Worm (Caenorhabditis elegans) whole organism, L4 larva: ENCODE data around the gene nprt-1.

Experiments used
- F37D6.2 ChIP-seq: sonication (generic microtip); optimal IDR thresholded peaks from 2 replicates; lab custom pipeline; 2016; ENCODE audit warnings: mild to moderate bottlenecking, missing genetic modification characterization, missing compliant biosample characterization
- F44E2.7 ChIP-seq: fragments of 200-800 bp; sonication (Bioruptor generic); IDR thresholded peaks from 2 replicates; pipeline ENCODE4 v2.1.2; 2022; ENCODE audit warnings: missing genetic modification characterization, missing compliant biosample characterization
- F49E8.2 ChIP-seq: sonication (generic microtip); optimal IDR thresholded peaks from 2 replicates; lab custom pipeline; 2016; ENCODE audit warnings: missing compliant biosample characterization, mild to moderate bottlenecking, missing genetic modification characterization, borderline replicate concordance
- T20F7.1 ChIP-seq: fragments of 200-800 bp; sonication (Bioruptor generic); optimal IDR thresholded peaks from 2 replicates; lab custom pipeline; 2018; ENCODE audit warnings: mild to moderate bottlenecking, missing genetic modification characterization, missing compliant biosample characterization
- T26A8.4 ChIP-seq: fragments of 200-800 bp; sonication (Bioruptor generic); IDR thresholded peaks from 2 replicates; pipeline ENCODE4 v1.3.6; 2022; ENCODE audit warnings: missing genetic modification characterization, missing compliant biosample characterization
- aha-1 ChIP-seq: fragments of 150-350 bp; peaks from one replicate; lab custom pipeline; 2014; ENCODE audit warnings: missing biosample characterization, missing genetic modification characterization
- ceh-44 ChIP-seq: fragments of 200-800 bp; sonication (Bioruptor generic); IDR thresholded peaks from 2 replicates; pipeline ENCODE4 v1.3.6; 2022; ENCODE audit warnings: missing genetic modification reagents, missing genetic modification characterization, missing compliant biosample characterization
- ces-1 ChIP-seq: fragments of 150-350 bp; sonication (generic microtip); optimal IDR thresholded peaks from 4 replicates; lab custom pipeline; 2014; ENCODE audit warnings: missing biosample characterization, missing genetic modification reagents, missing genetic modification characterization
- cey-2 ChIP-seq: sonication (generic microtip); optimal IDR thresholded peaks from 3 replicates; lab custom pipeline; 2017; ENCODE audit warnings: missing genetic modification characterization, mild to moderate bottlenecking, missing compliant biosample characterization, antibody characterized with exemption, borderline replicate concordance; ENCODE audit not compliant: insufficient read depth
- ctbp-1 ChIP-seq: fragments of 200-800 bp; sonication (Bioruptor generic); IDR thresholded peaks from 2 replicates; pipeline ENCODE4 v1.3.6; 2022; ENCODE audit warnings: missing genetic modification reagents, missing genetic modification characterization, missing compliant biosample characterization
- daf-12 ChIP-seq: fragments of 150-350 bp; optimal IDR thresholded peaks from 2 replicates; lab custom pipeline; 2014; ENCODE audit warnings: missing biosample characterization, missing genetic modification reagents, missing genetic modification characterization
- daf-16 ChIP-seq, 3 experiments: sonication (generic microtip); optimal IDR thresholded peaks; 2 replicates each; lab custom pipeline; 2016 to 2017; ENCODE audit warnings: missing genetic modification characterization in 3 of 3, missing genetic modification reagents in 3 of 3, mild to moderate bottlenecking in 2 of 3, missing compliant biosample characterization in 2 of 3, missing biosample characterization in 1 of 3, moderate library complexity in 1 of 3
- dpl-1 ChIP-seq: fragments of 150-350 bp; optimal IDR thresholded peaks from 2 replicates; lab custom pipeline; 2014; ENCODE audit warnings: missing biosample characterization, missing genetic modification reagents, missing genetic modification characterization
- duxl-1 ChIP-seq: sonication (generic microtip); optimal IDR thresholded peaks from 2 replicates; lab custom pipeline; 2016; ENCODE audit warnings: mild to moderate bottlenecking, missing genetic modification characterization, moderate library complexity, missing compliant biosample characterization; ENCODE audit not compliant: poor library complexity
- dve-1 ChIP-seq: sonication (generic microtip); optimal IDR thresholded peaks from 2 replicates; lab custom pipeline; 2017; ENCODE audit warnings: antibody characterized with exemption, mild to moderate bottlenecking, missing genetic modification characterization, missing compliant biosample characterization; ENCODE audit not compliant: insufficient read depth
- fkh-10 ChIP-seq: fragments of 150-350 bp; optimal IDR thresholded peaks from 2 replicates; lab custom pipeline; 2014; ENCODE audit warnings: missing biosample characterization, missing genetic modification reagents, missing genetic modification characterization
- gei-8 ChIP-seq: fragments of 200-800 bp; sonication (Bioruptor generic); optimal IDR thresholded peaks from 2 replicates; lab custom pipeline; 2018; ENCODE audit warnings: mild to moderate bottlenecking, missing genetic modification characterization, missing compliant biosample characterization
- hlh-30 ChIP-seq: sonication (generic microtip); optimal IDR thresholded peaks from 2 replicates; lab custom pipeline; 2017; ENCODE audit warnings: antibody characterized with exemption, mild to moderate bottlenecking, missing genetic modification characterization, missing compliant biosample characterization; ENCODE audit not compliant: insufficient read depth
- hmg-1.1 ChIP-seq: fragments of 200-800 bp; sonication (Bioruptor generic); IDR thresholded peaks from 2 replicates; pipeline ENCODE4 v1.3.6; 2022; ENCODE audit warnings: missing genetic modification reagents, missing genetic modification characterization, missing compliant biosample characterization
- lin-38 ChIP-seq: fragments of 200-800 bp; sonication (Bioruptor generic); IDR thresholded peaks from 2 replicates; pipeline ENCODE4 v1.3.6; 2022; ENCODE audit warnings: missing genetic modification reagents, missing genetic modification characterization, missing compliant biosample characterization
- lsy-2 ChIP-seq, 2 experiments: fragments of 150-350 bp in 1 of 2; sonication (generic microtip) in 1 of 2; optimal IDR thresholded peaks; 2 replicates each; lab custom pipeline; 2014 to 2017; ENCODE audit warnings: missing biosample characterization in 2 of 2, missing genetic modification characterization in 2 of 2
- mdl-1 ChIP-seq, 2 experiments: fragments of 150-350 bp in 1 of 2; sonication (generic microtip) in 1 of 2; optimal IDR thresholded peaks; 2 replicates each; lab custom pipeline; 2014 to 2017; ENCODE audit warnings: missing biosample characterization in 2 of 2, missing genetic modification characterization in 2 of 2
- mdt-29 ChIP-seq: fragments of 200-800 bp; sonication (Bioruptor generic); IDR thresholded peaks from 2 replicates; pipeline ENCODE4 v1.3.6; 2022; ENCODE audit warnings: missing genetic modification reagents, missing genetic modification characterization, missing compliant biosample characterization
- mep-1 ChIP-seq: fragments of 150-350 bp; sonication (generic microtip); optimal IDR thresholded peaks from 3 replicates; lab custom pipeline; 2014; ENCODE audit warnings: missing biosample characterization, missing genetic modification characterization
- mes-2 ChIP-seq: sonication (generic microtip); optimal IDR thresholded peaks from 2 replicates; lab custom pipeline; 2016; ENCODE audit warnings: missing genotype, mild to moderate bottlenecking, missing genetic modification characterization, missing compliant biosample characterization; ENCODE audit not compliant: poor library complexity, severe bottlenecking
- mxl-3 ChIP-seq: fragments of 200-800 bp; sonication (Bioruptor generic); optimal IDR thresholded peaks from 2 replicates; lab custom pipeline; 2018; ENCODE audit warnings: mild to moderate bottlenecking, missing genetic modification characterization, missing compliant biosample characterization
- nhr-111 ChIP-seq: fragments of 200-800 bp; sonication (Bioruptor generic); optimal IDR thresholded peaks from 2 replicates; lab custom pipeline; 2018; ENCODE audit warnings: mild to moderate bottlenecking, missing genetic modification characterization, missing compliant biosample characterization
- nhr-28 ChIP-seq: fragments of 150-350 bp; optimal IDR thresholded peaks from 2 replicates; lab custom pipeline; 2014; ENCODE audit warnings: missing biosample characterization, missing genetic modification characterization
- nhr-42 ChIP-seq: fragments of 200-800 bp; sonication (Bioruptor generic); IDR thresholded peaks from 2 replicates; pipeline ENCODE4 v1.3.6; 2022; ENCODE audit warnings: missing genetic modification characterization, missing compliant biosample characterization
- nhr-77 ChIP-seq: fragments of 150-350 bp; optimal IDR thresholded peaks from 2 replicates; lab custom pipeline; 2014; ENCODE audit warnings: missing biosample characterization, missing genetic modification characterization
- pha-4 ChIP-seq, 2 experiments: fragments of 150-350 bp in 1 of 2; fragments of 200-800 bp in 1 of 2; sonication (Bioruptor generic) in 1 of 2; IDR thresholded peaks in 1 of 2; optimal IDR thresholded peaks in 1 of 2; 2 replicates each; pipeline versions ENCODE4 v1.3.6 to Lab custom; 2014 to 2022; ENCODE audit warnings: missing genetic modification characterization in 2 of 2, missing genetic modification reagents in 2 of 2, missing biosample characterization in 1 of 2, missing compliant biosample characterization in 1 of 2
- pqm-1 ChIP-seq: sonication (generic microtip); optimal IDR thresholded peaks from 2 replicates; lab custom pipeline; 2017; ENCODE audit warnings: missing biosample characterization, missing genetic modification characterization
- set-16 ChIP-seq: fragments of 200-800 bp; sonication (Bioruptor generic); IDR thresholded peaks from 2 replicates; pipeline ENCODE4 v1.3.6; 2022; ENCODE audit warnings: missing genetic modification reagents, missing genetic modification characterization, missing compliant biosample characterization
- tag-97 ChIP-seq: fragments of 200-800 bp; sonication (Bioruptor generic); IDR thresholded peaks from 2 replicates; pipeline ENCODE4 v1.3.6; 2022; ENCODE audit warnings: missing genetic modification characterization, missing compliant biosample characterization
- tra-1 ChIP-seq: fragments of 200-800 bp; sonication (Bioruptor generic); IDR thresholded peaks from 2 replicates; pipeline ENCODE4 v1.3.6; 2022; ENCODE audit warnings: missing genetic modification reagents, missing genetic modification characterization, missing compliant biosample characterization
- unc-62 ChIP-seq, 3 experiments: fragments of 150-350 bp in 1 of 3; sonication (generic microtip); optimal IDR thresholded peaks in 2 of 3; peaks in 1 of 3; 1 replicate in 1 of 3; 2 replicates in 2 of 3; lab custom pipeline; 2014 to 2017; ENCODE audit warnings: missing biosample characterization in 3 of 3, missing genetic modification characterization in 3 of 3, missing genetic modification reagents in 3 of 3, missing genotype in 1 of 3
- vab-7 ChIP-seq: fragments of 200-800 bp; sonication (Bioruptor generic); IDR thresholded peaks from 2 replicates; pipeline ENCODE4 v1.3.6; 2022; ENCODE audit warnings: missing genetic modification reagents, missing genetic modification characterization, missing compliant biosample characterization
- zip-2 ChIP-seq: fragments of 150-350 bp; optimal IDR thresholded peaks from 2 replicates; lab custom pipeline; 2014; ENCODE audit warnings: missing biosample characterization, missing genetic modification characterization
- ztf-11 ChIP-seq: fragments of 150-350 bp; optimal IDR thresholded peaks from 2 replicates; lab custom pipeline; 2014; ENCODE audit warnings: missing biosample characterization, missing genetic modification characterization

Gene nprt-1

DNA sequence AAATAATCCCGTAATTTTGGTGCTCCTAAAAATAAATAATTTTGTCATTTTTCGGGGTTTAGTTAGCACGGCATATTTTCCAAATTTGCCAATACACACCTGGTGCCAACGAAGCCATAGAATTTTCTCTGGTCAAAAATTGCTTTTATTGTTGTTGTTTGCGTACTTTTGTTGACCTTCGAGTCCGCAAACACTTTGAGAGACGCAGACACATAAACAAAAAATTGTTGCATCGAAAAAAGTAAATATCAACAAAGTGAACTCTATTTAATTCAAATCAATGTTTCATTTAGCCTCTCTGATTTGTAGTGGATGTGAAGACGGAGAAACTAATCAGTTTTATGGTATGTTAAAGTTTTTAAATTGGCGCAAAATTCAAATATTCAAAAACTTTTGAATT lies 44.0 kb downstream of the nprt-1 start, which contains the start of gene Y54G2A.40:
Y54G2A.40 (plus strand) TSS at position 213 of the 400 bp plus-strand sequence.
- TF ChIP-seq mdt-29 (GFP tag; lab: Robert Waterston, UW): no peak
- TF ChIP-seq F49E8.2 (tag; lab: Kevin White, UChicago): no peak
- TF ChIP-seq nhr-77 (tag; lab: Kevin White, UChicago): peak; percentile 4
- TF ChIP-seq tag-97 (GFP tag; lab: Robert Waterston, UW): no peak
- no peak for TF ChIP-seq gei-8 (GFP tag; lab: Kevin White, UChicago)
- TF ChIP-seq pha-4 (GFP tag; IDR thresholded peaks at IDR 0.05; lab: Robert Waterston, UW): no peak
- peak; percentile 80 for TF ChIP-seq pha-4 (tag; optimal IDR thresholded peaks at IDR 0.05; lab: Kevin White, UChicago)
- no peak for TF ChIP-seq hmg-1.1 (GFP tag; lab: Robert Waterston, UW)
- TF ChIP-seq daf-12 (tag; lab: Kevin White, UChicago): no peak
- TF ChIP-seq lin-38 (GFP tag; lab: Robert Waterston, UW): peak; percentile 30; the same call in 1 of the 2 replicates
- TF ChIP-seq aha-1 (tag; lab: Kevin White, UChicago): no peak
- TF ChIP-seq ces-1 (GFP tag; lab: Kevin White, UChicago): no peak
- TF ChIP-seq mdl-1 (tag; optimal IDR thresholded peaks at IDR 0.05; lab: Kevin White, UChicago): no peak
- no peak for TF ChIP-seq unc-62 (GFP tag; optimal IDR thresholded peaks at IDR 0.05 in 1 of 2; lab: Kevin White, UChicago)
- TF ChIP-seq unc-62 (tag; optimal IDR thresholded peaks at IDR 0.05; lab: Kevin White, UChicago): no peak
- TF ChIP-seq mes-2 (tag; lab: Kevin White, UChicago): peak; percentile 62
- no peak for TF ChIP-seq fkh-10 (GFP tag; lab: Kevin White, UChicago)
- no peak for TF ChIP-seq ceh-44 (GFP tag; lab: Robert Waterston, UW)
- no peak for TF ChIP-seq pqm-1 (tag; lab: Kevin White, UChicago)
- TF ChIP-seq dve-1 (tag; lab: Kevin White, UChicago): peak; percentile 28
- TF ChIP-seq nhr-42 (GFP tag; lab: Robert Waterston, UW): no peak
- peak; percentile 14 for TF ChIP-seq mep-1
- no peak for TF ChIP-seq cey-2 (tag; lab: Kevin White, UChicago)
- no peak for TF ChIP-seq F44E2.7 (GFP tag; lab: Robert Waterston, UW)
- TF ChIP-seq duxl-1 (tag; lab: Kevin White, UChicago): no peak
- peak in 1 of 2 experiments; percentile 76 for TF ChIP-seq lsy-2 (tag; optimal IDR thresholded peaks at IDR 0.05; lab: Kevin White, UChicago)
- TF ChIP-seq nhr-28: no peak
- no peak for TF ChIP-seq nhr-111
- TF ChIP-seq F37D6.2 (tag; lab: Kevin White, UChicago): no peak
- TF ChIP-seq hlh-30 (tag; lab: Kevin White, UChicago): no peak
- no peak for TF ChIP-seq set-16 (GFP tag; lab: Robert Waterston, UW)
- no peak for TF ChIP-seq ztf-11
- no peak for TF ChIP-seq ctbp-1 (GFP tag; lab: Robert Waterston, UW)
- no peak for TF ChIP-seq mxl-3 (GFP tag; lab: Kevin White, UChicago)
- peak in 1 of 2 experiments; percentile 81 for TF ChIP-seq daf-16 (GFP tag; optimal IDR thresholded peaks at IDR 0.05; lab: Kevin White, UChicago)
- peak; percentile 91 for TF ChIP-seq daf-16 (tag; optimal IDR thresholded peaks at IDR 0.05; lab: Kevin White, UChicago)
- TF ChIP-seq vab-7 (GFP tag; lab: Robert Waterston, UW): no peak
- TF ChIP-seq T20F7.1 (GFP tag; lab: Kevin White, UChicago): no peak
- no peak for TF ChIP-seq tra-1
- no peak for TF ChIP-seq T26A8.4
- TF ChIP-seq zip-2: no peak
- peak; percentile 33 for TF ChIP-seq dpl-1
